Worm (Caenorhabditis elegans) whole organism, young adult: Measurements from ENCODE around the gene F13E9.5.

Experiments used
- Y53F4B.3 ChIP-seq: fragments of 200-800 bp; sonication (Bioruptor generic); IDR thresholded peaks from 2 replicates; pipeline ENCODE4 v1.3.6; 2022; ENCODE audit warnings: missing genetic modification reagents, missing genetic modification characterization, missing compliant biosample characterization
- ama-1 ChIP-seq, 3 experiments: fragments of 150-350 bp in 1 of 3; sonication (generic microtip) in 2 of 3; optimal IDR thresholded peaks; 2 replicates each; lab custom pipeline; 2014 to 2018; ENCODE audit warnings: missing biosample characterization in 2 of 3, missing genetic modification characterization in 2 of 3, missing genetic modification reagents in 2 of 3
- efl-1 ChIP-seq: fragments of 150-350 bp; optimal IDR thresholded peaks from 2 replicates; lab custom pipeline; 2014; ENCODE audit warnings: missing biosample characterization, missing genetic modification reagents, missing genetic modification characterization
- gei-17 ChIP-seq: fragments of 200-800 bp; sonication (Bioruptor generic); optimal IDR thresholded peaks from 2 replicates; lab custom pipeline; 2018; ENCODE audit warnings: mild to moderate bottlenecking, missing genetic modification characterization, missing compliant biosample characterization
- ztf-18 ChIP-seq: sonication (generic microtip); optimal IDR thresholded peaks from 2 replicates; lab custom pipeline; 2016; ENCODE audit warnings: missing genotype, mild to moderate bottlenecking, missing genetic modification characterization, missing compliant biosample characterization
- ztf-3 ChIP-seq: fragments of 200-800 bp; sonication (Bioruptor generic); optimal IDR thresholded peaks from 2 replicates; lab custom pipeline; 2018; ENCODE audit warnings: mild to moderate bottlenecking, missing genetic modification characterization, missing compliant biosample characterization

DNA sequence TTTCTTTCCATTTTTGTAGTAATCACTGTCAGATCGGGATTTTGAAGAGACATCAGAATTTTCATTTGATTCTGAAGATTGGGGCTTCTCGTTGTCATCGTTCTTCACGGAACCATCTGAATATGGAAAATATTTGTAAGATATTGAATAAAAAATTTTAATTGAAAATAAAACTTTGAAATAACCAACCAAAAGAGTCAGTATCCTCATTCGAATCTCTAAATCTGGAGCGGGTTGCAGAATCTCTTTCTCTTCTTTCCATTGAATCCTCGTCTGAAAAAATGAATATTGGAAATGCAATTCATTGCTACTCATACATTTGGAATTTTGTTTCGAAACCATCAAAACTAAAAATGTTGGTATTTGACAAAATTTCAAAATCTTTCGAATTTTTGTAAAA lies 14.0 kb upstream of the F13E9.5 start:
- TF ChIP-seq ztf-18 (no peak), ama-1 (optimal IDR thresholded peaks at IDR 0.05; lab: Kevin White, UChicago) (no peak), ama-1 (GFP tag; optimal IDR thresholded peaks at IDR 0.05; lab: Kevin White, UChicago) (no peak), gei-17 (GFP tag; lab: Kevin White, UChicago) (no peak), Y53F4B.3 (GFP tag; lab: Robert Waterston, UW) (no peak), ztf-3 (no peak), efl-1 (GFP tag; lab: Kevin White, UChicago) (no peak)
